Worm (Caenorhabditis elegans) whole organism, L3 larva: ENCODE measurements around the gene fbxb-2.

Source experiments
- R02D3.7 ChIP-seq: fragments of 150-350 bp; optimal IDR thresholded peaks from 2 replicates; lab custom pipeline; 2014; ENCODE audit warnings: missing biosample characterization, missing genetic modification characterization
- ZK546.5 ChIP-seq: sonication (generic microtip); optimal IDR thresholded peaks from 2 replicates; lab custom pipeline; 2017; ENCODE audit warnings: missing biosample characterization, missing genetic modification characterization
- aly-2 ChIP-seq: fragments of 150-350 bp; optimal IDR thresholded peaks from 2 replicates; lab custom pipeline; 2014; ENCODE audit warnings: missing biosample characterization, missing genetic modification characterization
- ama-1 ChIP-seq: fragments of 150-350 bp; optimal IDR thresholded peaks from 2 replicates; lab custom pipeline; 2018
- ceh-28 ChIP-seq: fragments of 150-350 bp; optimal IDR thresholded peaks from 2 replicates; lab custom pipeline; 2014; ENCODE audit warnings: missing biosample characterization, missing genetic modification reagents, missing genetic modification characterization
- ceh-9 ChIP-seq: sonication (generic microtip); optimal IDR thresholded peaks from 2 replicates; lab custom pipeline; 2018; ENCODE audit warnings: missing biosample characterization, missing genetic modification characterization
- daf-12 ChIP-seq: fragments of 150-350 bp; optimal IDR thresholded peaks from 2 replicates; lab custom pipeline; 2014; ENCODE audit warnings: missing biosample characterization, missing genetic modification reagents, missing genetic modification characterization
- egl-27 ChIP-seq: sonication (generic microtip); optimal IDR thresholded peaks from 4 replicates; lab custom pipeline; 2017; ENCODE audit warnings: missing biosample characterization, missing genetic modification reagents, missing genetic modification characterization
- egl-5 ChIP-seq: fragments of 150-350 bp; optimal IDR thresholded peaks from 2 replicates; lab custom pipeline; 2017; ENCODE audit warnings: missing biosample characterization, missing genetic modification reagents, missing genetic modification characterization, inconsistent platforms
- elt-3 ChIP-seq, 3 experiments: fragments of 150-350 bp in 1 of 3; sonication (generic microtip) in 2 of 3; optimal IDR thresholded peaks; 2 replicates in 2 of 3; 4 replicates in 1 of 3; lab custom pipeline; 2014 to 2017; ENCODE audit warnings: missing biosample characterization in 3 of 3, missing genetic modification characterization in 3 of 3
- eor-1 ChIP-seq, 2 experiments: fragments of 150-350 bp; optimal IDR thresholded peaks; 2 replicates each; lab custom pipeline; 2014 to 2018; ENCODE audit warnings: missing biosample characterization in 2 of 2, missing genetic modification characterization in 2 of 2
- fkh-10 ChIP-seq: sonication (generic microtip); optimal IDR thresholded peaks from 2 replicates; lab custom pipeline; 2017; ENCODE audit warnings: missing biosample characterization, missing genetic modification reagents, missing genetic modification characterization
- fkh-2 ChIP-seq: fragments of 150-350 bp; optimal IDR thresholded peaks from 2 replicates; lab custom pipeline; 2014; ENCODE audit warnings: missing biosample characterization, missing genetic modification reagents, missing genetic modification characterization
- hmg-11 ChIP-seq: sonication (generic microtip); optimal IDR thresholded peaks from 2 replicates; lab custom pipeline; 2016; ENCODE audit warnings: missing genetic modification characterization, missing compliant biosample characterization
- jun-1 ChIP-seq: fragments of 150-350 bp; optimal IDR thresholded peaks from 2 replicates; lab custom pipeline; 2014; ENCODE audit warnings: missing biosample characterization, missing genetic modification reagents, missing genetic modification characterization
- lin-15B ChIP-seq: fragments of 150-350 bp; optimal IDR thresholded peaks from 2 replicates; lab custom pipeline; 2014; ENCODE audit warnings: missing biosample characterization, missing genetic modification characterization
- lin-39 ChIP-seq: fragments of 150-350 bp; optimal IDR thresholded peaks from 2 replicates; lab custom pipeline; 2018; ENCODE audit warnings: missing biosample characterization, missing genetic modification reagents, missing genetic modification characterization
- lsy-12 ChIP-seq: sonication (generic microtip); optimal IDR thresholded peaks from 2 replicates; lab custom pipeline; 2016; ENCODE audit warnings: mild to moderate bottlenecking, missing genetic modification characterization, missing compliant biosample characterization
- mdl-1 ChIP-seq: fragments of 150-350 bp; optimal IDR thresholded peaks from 2 replicates; lab custom pipeline; 2014; ENCODE audit warnings: missing biosample characterization, missing genetic modification characterization
- mml-1 ChIP-seq: fragments of 150-350 bp; sonication (generic microtip); optimal IDR thresholded peaks from 3 replicates; lab custom pipeline; 2014; ENCODE audit warnings: missing biosample characterization, missing genetic modification characterization
- nfya-1 ChIP-seq: sonication (generic microtip); optimal IDR thresholded peaks from 2 replicates; lab custom pipeline; 2017; ENCODE audit warnings: missing genetic modification characterization, mild to moderate bottlenecking, missing compliant biosample characterization, antibody characterized with exemption, moderate library complexity; ENCODE audit not compliant: insufficient read depth
- nhr-11 ChIP-seq: fragments of 150-350 bp; optimal IDR thresholded peaks from 2 replicates; lab custom pipeline; 2014; ENCODE audit warnings: missing biosample characterization, missing genetic modification characterization
- nhr-12 ChIP-seq: fragments of 150-350 bp; optimal IDR thresholded peaks from 2 replicates; lab custom pipeline; 2014; ENCODE audit warnings: missing biosample characterization, missing genetic modification characterization
- nhr-23 ChIP-seq: fragments of 150-350 bp; optimal IDR thresholded peaks from 2 replicates; lab custom pipeline; 2014; ENCODE audit warnings: missing biosample characterization, missing genetic modification reagents, missing genetic modification characterization
- nhr-237 ChIP-seq: fragments of 150-350 bp; optimal IDR thresholded peaks from 2 replicates; lab custom pipeline; 2014; ENCODE audit warnings: missing biosample characterization, missing genetic modification characterization
- nhr-67 ChIP-seq: fragments of 150-350 bp; optimal IDR thresholded peaks from 2 replicates; lab custom pipeline; 2014; ENCODE audit warnings: missing biosample characterization, missing genetic modification characterization
- pha-4 ChIP-seq: fragments of 150-350 bp; optimal IDR thresholded peaks from 2 replicates; lab custom pipeline; 2014; ENCODE audit warnings: missing biosample characterization, missing genetic modification reagents, missing genetic modification characterization
- pqm-1 ChIP-seq: fragments of 150-350 bp; optimal IDR thresholded peaks from 2 replicates; lab custom pipeline; 2017; ENCODE audit warnings: missing biosample characterization, missing genetic modification characterization, inconsistent platforms
- sea-2 ChIP-seq: fragments of 150-350 bp; sonication (generic microtip); optimal IDR thresholded peaks from 4 replicates; lab custom pipeline; 2014; ENCODE audit warnings: missing biosample characterization, missing genetic modification reagents, missing genetic modification characterization
- skn-1 ChIP-seq: fragments of 150-350 bp; optimal IDR thresholded peaks from 2 replicates; lab custom pipeline; 2014; ENCODE audit warnings: missing biosample characterization, missing genetic modification characterization
- snpc-4 ChIP-seq: fragments of 150-350 bp; optimal IDR thresholded peaks from 2 replicates; lab custom pipeline; 2014; ENCODE audit warnings: missing biosample characterization, missing genetic modification characterization
- tbx-2 ChIP-seq: sonication (generic microtip); optimal IDR thresholded peaks from 2 replicates; lab custom pipeline; 2016; ENCODE audit warnings: mild to moderate bottlenecking, missing genetic modification characterization, missing compliant biosample characterization
- unc-39 ChIP-seq: sonication (generic microtip); optimal IDR thresholded peaks from 4 replicates; lab custom pipeline; 2017; ENCODE audit warnings: missing biosample characterization, missing genetic modification characterization
- unc-62 ChIP-seq: fragments of 150-350 bp; sonication (generic microtip); optimal IDR thresholded peaks from 4 replicates; lab custom pipeline; 2014; ENCODE audit warnings: missing biosample characterization, missing genetic modification reagents, missing genetic modification characterization
- zag-1 ChIP-seq: fragments of 150-350 bp; optimal IDR thresholded peaks from 2 replicates; lab custom pipeline; 2014; ENCODE audit warnings: missing biosample characterization, missing genetic modification characterization
- ztf-4 ChIP-seq: fragments of 150-350 bp; optimal IDR thresholded peaks from 2 replicates; lab custom pipeline; 2014; ENCODE audit warnings: missing biosample characterization, missing genetic modification characterization

Gene fbxb-2

DNA sequence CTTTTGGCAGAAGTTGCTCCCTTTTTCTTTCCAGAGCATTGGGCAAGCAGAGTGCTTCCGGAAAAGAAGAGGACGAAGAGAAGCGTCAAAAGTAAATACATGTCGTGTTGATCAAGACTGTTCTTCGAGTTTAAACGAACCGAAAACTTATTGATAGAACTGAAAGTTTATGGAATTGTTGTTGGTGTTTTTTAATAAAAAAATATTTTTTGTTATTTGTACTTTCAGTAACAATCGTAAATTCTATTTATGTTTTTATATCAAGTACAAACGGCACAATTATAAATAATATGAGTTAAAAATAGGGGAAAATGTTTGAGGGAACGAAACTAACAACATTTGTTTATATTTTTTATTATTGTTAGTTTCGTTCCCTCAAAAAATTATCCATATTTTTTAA is 20.5 kb upstream of the fbxb-2 start, which contains the start of gene F21D9.3:
Gene F21D9.3, minus strand, starts transcription at position 101 of the 400 bp plus-strand sequence.
- TF ChIP-seq zag-1 (no peak), ZK546.5 (no peak), lsy-12 (no peak), nhr-12 (tag; lab: Kevin White, UChicago) (no peak), nhr-11 (tag; lab: Kevin White, UChicago) (no peak), tbx-2 (tag; lab: Kevin White, UChicago) (no peak), fkh-10 (no peak), ceh-9 (tag; lab: Kevin White, UChicago) (no peak), nhr-67 (tag; lab: Kevin White, UChicago) (no peak), pha-4 (tag; lab: Kevin White, UChicago) (no peak), ama-1 (lab: Kevin White, UChicago) (no peak), R02D3.7 (tag; lab: Kevin White, UChicago) (no peak), snpc-4 (tag; lab: Kevin White, UChicago) (no peak), unc-62 (no peak), lin-15B (tag; lab: Kevin White, UChicago) (no peak), sea-2 (GFP tag; lab: Kevin White, UChicago) (no peak), mml-1 (no peak), pqm-1 (tag; lab: Kevin White, UChicago) (no peak), daf-12 (tag; lab: Kevin White, UChicago) (no peak), elt-3 (tag; optimal IDR thresholded peaks at IDR 0.05; lab: Kevin White, UChicago) (no peak)

DNA sequence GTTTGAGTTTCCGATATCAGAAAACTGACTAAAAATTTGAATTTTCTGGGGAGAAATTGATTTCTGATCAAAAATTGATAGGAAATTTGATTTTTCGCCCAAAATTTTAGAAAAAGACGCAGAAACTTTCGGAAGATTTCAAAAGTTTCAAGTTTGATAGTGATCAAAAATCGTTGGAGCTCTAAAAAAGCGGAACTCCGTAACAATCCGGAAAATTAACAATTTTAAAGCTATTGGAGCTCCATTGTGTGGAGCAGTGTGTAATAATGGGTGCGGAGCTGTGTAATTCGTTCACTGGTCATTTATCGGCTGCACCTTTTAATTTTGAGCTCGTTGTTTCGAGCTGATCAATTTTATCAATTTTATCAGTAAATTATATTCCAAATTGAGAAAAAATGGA is 16.4 kb upstream of the fbxb-2 start, which contains the start of gene F21D9.4:
Gene F21D9.4, plus strand, starts transcription at position 301 of the 400 bp plus-strand sequence.
- TF ChIP-seq ztf-4 (tag; lab: Kevin White, UChicago) (no peak), nhr-23 (no peak), lin-39 (no peak), tbx-2 (tag; lab: Kevin White, UChicago) (no peak), fkh-2 (tag; lab: Kevin White, UChicago) (no peak), mdl-1 (tag; lab: Kevin White, UChicago) (no peak), unc-39 (no peak), ceh-28 (tag; lab: Kevin White, UChicago) (no peak), pha-4 (tag; lab: Kevin White, UChicago) (no peak), egl-5 (no peak), skn-1 (no peak)

DNA sequence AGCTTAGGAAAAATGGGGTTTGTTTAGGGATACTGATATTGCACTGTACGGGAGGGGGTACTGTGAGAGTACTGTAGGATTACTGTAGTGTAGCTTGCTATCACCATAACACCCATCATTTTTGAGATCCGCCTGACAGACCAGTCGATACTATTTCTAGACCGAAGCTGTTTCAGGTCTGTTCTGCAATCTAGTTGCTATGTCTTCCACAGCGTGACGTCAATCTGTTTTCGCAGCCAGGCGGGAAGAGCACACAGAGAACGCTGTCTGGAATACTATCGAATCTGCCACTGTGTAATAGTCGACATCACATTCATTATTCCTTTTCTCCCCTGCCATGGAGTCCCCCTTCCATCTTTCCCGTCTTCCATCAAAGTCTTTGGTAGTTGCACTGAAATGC is 14.7 kb upstream of the fbxb-2 start, which contains the start of gene F21D9.11:
Gene F21D9.11, plus strand, starts transcription at position 301 of the 400 bp plus-strand sequence.
- no peak for TF ChIP-seq daf-12 (tag; lab: Kevin White, UChicago)
- TF ChIP-seq hmg-11 (tag; lab: Kevin White, UChicago): no peak
- TF ChIP-seq fkh-10: no peak
- TF ChIP-seq, all 47 proteins: peak for 0

DNA sequence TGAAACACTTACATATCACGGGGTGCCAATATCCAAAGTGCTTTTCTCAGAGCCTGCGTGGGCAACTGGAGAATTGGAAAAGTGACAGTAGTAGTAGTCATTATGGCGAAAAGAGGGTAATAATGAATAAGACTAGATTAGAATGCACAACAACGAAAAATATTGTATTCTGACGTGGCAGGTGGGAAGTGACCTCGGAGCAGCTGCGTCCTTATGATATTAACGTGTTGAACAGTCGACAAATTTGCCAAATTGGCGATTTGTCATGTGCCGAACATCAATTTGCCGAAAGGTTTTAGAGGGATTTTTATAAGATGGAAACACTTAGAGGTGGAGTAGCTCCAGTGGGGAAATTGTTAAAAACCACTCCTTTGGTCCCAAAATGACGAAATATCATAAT is 13.9 kb upstream of the fbxb-2 start, which contains the start of gene str-81:
Gene str-81, minus strand, starts transcription at position 101 of the 400 bp plus-strand sequence.
- TF ChIP-seq aly-2 (tag; lab: Kevin White, UChicago) (no peak), eor-1 (tag; optimal IDR thresholded peaks at IDR 0.05; lab: Kevin White, UChicago) (no peak), nfya-1 (tag; lab: Kevin White, UChicago) (no peak)

DNA sequence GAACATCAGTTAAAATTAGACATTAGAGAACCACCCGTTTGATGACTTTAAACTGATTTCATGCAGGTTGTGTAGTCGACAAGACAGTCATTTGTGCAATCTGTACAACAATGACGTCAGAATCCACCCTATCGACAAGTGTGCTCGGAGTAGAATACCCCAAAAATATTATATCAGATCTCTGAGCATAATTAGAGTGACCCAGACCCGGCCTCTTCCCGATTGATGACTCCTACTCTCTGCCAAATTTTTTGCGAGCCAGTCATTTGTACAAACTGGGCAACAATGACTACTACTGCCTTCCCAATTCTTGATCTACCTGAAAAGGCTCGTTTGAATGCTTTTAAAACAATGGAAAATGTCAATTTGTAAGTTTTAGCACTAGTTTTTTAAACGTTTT is 3.0 kb upstream of the fbxb-2 start, which contains the start of the genes fbxb-115 and fbxb-1:
Gene fbxb-115, minus strand, starts transcription at position 101 of the 400 bp plus-strand sequence.
Gene fbxb-1, plus strand, starts transcription at position 226 of the 400 bp plus-strand sequence.
- TF ChIP-seq zag-1 (no peak), unc-39 (no peak), R02D3.7 (tag; lab: Kevin White, UChicago) (no peak), sea-2 (GFP tag; lab: Kevin White, UChicago) (no peak), nhr-11 (tag; lab: Kevin White, UChicago) (no peak)

DNA sequence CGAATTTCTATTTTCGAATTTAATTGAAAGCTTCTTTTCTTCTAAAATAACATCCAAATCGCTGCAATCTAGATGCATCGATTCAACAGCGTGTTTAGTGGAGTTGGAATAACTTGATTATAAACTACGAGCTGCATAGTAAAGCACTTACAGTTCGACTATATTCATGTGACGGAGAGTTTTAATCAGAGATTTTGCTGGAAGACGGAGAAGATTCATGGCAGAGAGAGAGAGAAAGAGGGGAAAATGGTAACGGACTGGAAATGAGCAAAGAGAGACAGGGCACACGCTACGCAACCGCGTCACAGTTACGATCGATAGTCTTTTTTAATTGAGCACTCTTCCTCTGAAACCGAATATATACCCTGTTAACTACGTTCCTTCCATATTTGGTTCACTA is 3.6 kb downstream of the fbxb-2 start, which contains the start of gene fbxb-116:
Gene fbxb-116, plus strand, starts transcription at position 301 of the 400 bp plus-strand sequence.
- no peak for TF ChIP-seq fkh-2 (tag; lab: Kevin White, UChicago)
- TF ChIP-seq R02D3.7 (tag; lab: Kevin White, UChicago): no peak
- no peak for TF ChIP-seq nhr-11 (tag; lab: Kevin White, UChicago)
- no peak for TF ChIP-seq nhr-67 (tag; lab: Kevin White, UChicago)
- TF ChIP-seq daf-12 (tag; lab: Kevin White, UChicago): no peak
- no peak for TF ChIP-seq pqm-1 (tag; lab: Kevin White, UChicago)
- no peak for TF ChIP-seq nhr-237 (tag; lab: Kevin White, UChicago)
- no peak for TF ChIP-seq jun-1
- TF ChIP-seq egl-27 (tag; lab: Kevin White, UChicago): no peak
